Worm (Caenorhabditis elegans) whole organism, mixed stage, embryonic: Measurements from ENCODE around the gene F44G3.7.

ENCODE experiments used
- M03D4.4 ChIP-seq: sonication (generic microtip); optimal IDR thresholded peaks from 2 replicates; lab custom pipeline; 2017; ENCODE audit warnings: mild to moderate bottlenecking, missing genetic modification characterization, missing compliant biosample characterization
- bed-3 ChIP-seq: fragments of 200-800 bp; sonication (Bioruptor generic); optimal IDR thresholded peaks from 3 replicates; lab custom pipeline; 2018; ENCODE audit warnings: mild to moderate bottlenecking, missing genetic modification characterization, moderate library complexity, missing compliant biosample characterization
- blmp-1 ChIP-seq: fragments of 150-350 bp; optimal IDR thresholded peaks from 2 replicates; lab custom pipeline; 2014; ENCODE audit warnings: missing biosample characterization, missing genetic modification characterization
- ceh-39 ChIP-seq: fragments of 150-350 bp; optimal IDR thresholded peaks from 2 replicates; lab custom pipeline; 2014; ENCODE audit warnings: missing biosample characterization, missing genetic modification characterization
- ceh-83 ChIP-seq: fragments of 200-800 bp; sonication (Bioruptor generic); optimal IDR thresholded peaks from 2 replicates; lab custom pipeline; 2018; ENCODE audit warnings: mild to moderate bottlenecking, missing genetic modification characterization, missing compliant biosample characterization
- ces-1 ChIP-seq: fragments of 150-350 bp; optimal IDR thresholded peaks from 2 replicates; lab custom pipeline; 2014; ENCODE audit warnings: missing biosample characterization, missing genetic modification reagents, missing genetic modification characterization
- cnd-1 ChIP-seq: fragments of 200-800 bp; sonication (Bioruptor generic); optimal IDR thresholded peaks from 2 replicates; lab custom pipeline; 2018; ENCODE audit warnings: mild to moderate bottlenecking, missing genetic modification characterization, missing compliant biosample characterization
- drap-1 ChIP-seq: fragments of 200-800 bp; sonication (Bioruptor generic); optimal IDR thresholded peaks from 3 replicates; lab custom pipeline; 2018; ENCODE audit warnings: mild to moderate bottlenecking, missing genetic modification characterization, missing compliant biosample characterization
- elt-1 ChIP-seq: sonication (generic microtip); optimal IDR thresholded peaks from 2 replicates; lab custom pipeline; 2017; ENCODE audit warnings: missing genetic modification characterization, mild to moderate bottlenecking, missing compliant biosample characterization, antibody characterized with exemption, moderate library complexity, borderline replicate concordance; ENCODE audit not compliant: insufficient read depth
- elt-3 ChIP-seq: fragments of 150-350 bp; optimal IDR thresholded peaks from 2 replicates; lab custom pipeline; 2014; ENCODE audit warnings: missing biosample characterization, missing genetic modification characterization
- flh-1 ChIP-seq: fragments of 200-800 bp; sonication (Bioruptor generic); optimal IDR thresholded peaks from 2 replicates; lab custom pipeline; 2018; ENCODE audit warnings: mild to moderate bottlenecking, missing genetic modification characterization, moderate library complexity, missing compliant biosample characterization
- ham-2 ChIP-seq: fragments of 200-800 bp; sonication (Bioruptor generic); optimal IDR thresholded peaks from 2 replicates; lab custom pipeline; 2018; ENCODE audit warnings: mild to moderate bottlenecking, missing genetic modification characterization, missing compliant biosample characterization
- hlh-1 ChIP-seq: fragments of 150-350 bp; optimal IDR thresholded peaks from 2 replicates; lab custom pipeline; 2014; ENCODE audit warnings: missing biosample characterization, missing genetic modification reagents, missing genetic modification characterization
- lin-32 ChIP-seq: fragments of 200-800 bp; sonication (Bioruptor generic); optimal IDR thresholded peaks from 2 replicates; lab custom pipeline; 2018; ENCODE audit warnings: mild to moderate bottlenecking, missing genetic modification characterization, missing compliant biosample characterization
- lsy-2 ChIP-seq: fragments of 150-350 bp; optimal IDR thresholded peaks from 2 replicates; lab custom pipeline; 2014; ENCODE audit warnings: missing biosample characterization, missing genetic modification characterization
- mab-5 ChIP-seq: fragments of 150-350 bp; optimal IDR thresholded peaks from 2 replicates; lab custom pipeline; 2014; ENCODE audit warnings: missing biosample characterization, missing genetic modification characterization
- mep-1 ChIP-seq: fragments of 150-350 bp; optimal IDR thresholded peaks from 2 replicates; lab custom pipeline; 2017; ENCODE audit warnings: missing biosample characterization, missing genetic modification reagents, missing genetic modification characterization, inconsistent platforms
- mls-2 ChIP-seq: sonication (generic microtip); optimal IDR thresholded peaks from 2 replicates; lab custom pipeline; 2016; ENCODE audit warnings: mild to moderate bottlenecking, missing genetic modification characterization, moderate library complexity, missing compliant biosample characterization
- nhr-12 ChIP-seq: fragments of 150-350 bp; optimal IDR thresholded peaks from 2 replicates; lab custom pipeline; 2014; ENCODE audit warnings: missing biosample characterization, missing genetic modification characterization
- nhr-2 ChIP-seq: fragments of 150-350 bp; optimal IDR thresholded peaks from 2 replicates; lab custom pipeline; 2014; ENCODE audit warnings: missing biosample characterization, missing genetic modification characterization
- nhr-237 ChIP-seq: fragments of 150-350 bp; optimal IDR thresholded peaks from 2 replicates; lab custom pipeline; 2014; ENCODE audit warnings: missing biosample characterization, missing genetic modification characterization
- nhr-28 ChIP-seq: fragments of 150-350 bp; optimal IDR thresholded peaks from 2 replicates; lab custom pipeline; 2014; ENCODE audit warnings: missing biosample characterization, missing genetic modification characterization
- nhr-76 ChIP-seq: sonication (generic microtip); optimal IDR thresholded peaks from 2 replicates; lab custom pipeline; 2017; ENCODE audit warnings: missing biosample characterization, missing genetic modification characterization
- pha-4 ChIP-seq: fragments of 150-350 bp; optimal IDR thresholded peaks from 2 replicates; lab custom pipeline; 2018; ENCODE audit warnings: missing biosample characterization, missing genetic modification reagents, missing genetic modification characterization
- sem-2 ChIP-seq: fragments of 200-800 bp; sonication (Bioruptor generic); optimal IDR thresholded peaks from 2 replicates; lab custom pipeline; 2018; ENCODE audit warnings: mild to moderate bottlenecking, missing genetic modification characterization, missing compliant biosample characterization
- sptf-1 ChIP-seq: sonication (generic microtip); optimal IDR thresholded peaks from 2 replicates; lab custom pipeline; 2017; ENCODE audit warnings: mild to moderate bottlenecking, missing genetic modification characterization, moderate library complexity, missing compliant biosample characterization
- tbx-8 ChIP-seq: fragments of 200-800 bp; sonication (Bioruptor generic); optimal IDR thresholded peaks from 2 replicates; lab custom pipeline; 2018; ENCODE audit warnings: mild to moderate bottlenecking, missing genetic modification characterization, moderate library complexity, missing compliant biosample characterization
- unc-120 ChIP-seq: sonication (generic microtip); optimal IDR thresholded peaks from 2 replicates; lab custom pipeline; 2017; ENCODE audit warnings: missing genetic modification characterization, missing compliant biosample characterization; ENCODE audit not compliant: poor library complexity, severe bottlenecking
- unc-39 ChIP-seq: fragments of 150-350 bp; optimal IDR thresholded peaks from 2 replicates; lab custom pipeline; 2014; ENCODE audit warnings: missing biosample characterization, missing genetic modification characterization
- unc-62 ChIP-seq: fragments of 150-350 bp; optimal IDR thresholded peaks from 2 replicates; lab custom pipeline; 2014; ENCODE audit warnings: missing biosample characterization, missing genetic modification reagents, missing genetic modification characterization
- zip-8 ChIP-seq: fragments of 150-350 bp; optimal IDR thresholded peaks from 2 replicates; lab custom pipeline; 2014; ENCODE audit warnings: missing biosample characterization, missing genetic modification characterization

F44G3.7 gene

DNA sequence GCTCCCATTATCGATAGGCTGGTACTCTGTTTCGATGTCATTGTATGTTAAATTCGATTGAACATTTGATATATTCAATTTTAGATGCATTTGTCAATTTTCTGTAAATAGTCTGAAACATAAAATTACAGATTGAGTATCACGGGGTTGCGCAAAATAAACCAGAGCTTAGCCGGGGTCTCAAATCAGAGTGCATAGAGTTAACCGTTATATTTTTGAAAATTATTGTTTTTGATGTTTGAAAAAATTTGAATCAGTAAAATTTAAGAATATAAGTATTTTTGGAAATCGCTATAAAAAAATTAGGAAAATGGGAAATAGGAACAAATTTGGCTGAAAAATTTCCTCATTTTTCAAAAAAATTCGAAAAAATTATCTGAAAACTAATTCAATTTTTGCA, 22.7 kb upstream of the F44G3.7 start, which contains the start of gene F10A3.17:
TSS of gene F10A3.17 (minus strand) at position 101 of the 400 bp plus-strand sequence.
- TF ChIP-seq nhr-76 (tag; lab: Kevin White, UChicago) (no peak), lin-32 (GFP tag; lab: Kevin White, UChicago) (no peak), unc-62 (no peak), nhr-12 (tag; lab: Kevin White, UChicago) (no peak), M03D4.4 (tag; lab: Kevin White, UChicago) (no peak), ceh-39 (tag; lab: Kevin White, UChicago) (no peak), mab-5 (tag; lab: Kevin White, UChicago) (no peak), blmp-1 (tag; lab: Kevin White, UChicago) (no peak), flh-1 (GFP tag; lab: Kevin White, UChicago) (no peak), nhr-237 (no peak), zip-8 (tag; lab: Kevin White, UChicago) (no peak), pha-4 (tag; lab: Kevin White, UChicago) (no peak), cnd-1 (no peak), unc-120 (tag; lab: Kevin White, UChicago) (no peak), lsy-2 (tag; lab: Kevin White, UChicago) (no peak), mep-1 (tag; lab: Kevin White, UChicago) (no peak), drap-1 (GFP tag; lab: Kevin White, UChicago) (no peak), mls-2 (tag; lab: Kevin White, UChicago) (no peak), sptf-1 (no peak), hlh-1 (no peak)

DNA sequence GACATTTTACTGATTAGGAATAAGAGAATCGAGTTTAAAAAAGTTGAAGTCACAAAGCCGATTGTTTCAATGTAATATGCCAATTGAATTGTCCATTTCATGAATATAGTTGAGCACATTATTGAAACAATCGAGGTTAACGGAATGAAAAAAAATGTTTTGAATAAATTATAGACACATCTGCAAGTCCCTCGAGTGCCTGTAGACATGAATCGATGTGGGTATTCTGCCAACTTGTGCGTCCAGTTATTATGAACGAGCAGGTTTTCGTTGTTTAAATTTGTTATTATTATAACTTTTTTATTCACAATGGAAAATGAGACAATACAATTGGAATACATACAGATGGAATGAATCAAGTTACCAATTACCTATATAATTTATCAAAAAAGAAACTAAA, 21.4 kb upstream of the F44G3.7 start, which contains the start of gene str-99:
TSS of gene str-99 (minus strand) at position 101 of the 400 bp plus-strand sequence.
- TF ChIP-seq nhr-237 (no peak), sptf-1 (no peak), ceh-83 (GFP tag; lab: Kevin White, UChicago) (no peak), ces-1 (no peak), lin-32 (GFP tag; lab: Kevin White, UChicago) (no peak), nhr-28 (tag; lab: Kevin White, UChicago) (no peak), hlh-1 (no peak), cnd-1 (no peak), ham-2 (no peak), nhr-12 (tag; lab: Kevin White, UChicago) (no peak), unc-120 (tag; lab: Kevin White, UChicago) (no peak), mab-5 (tag; lab: Kevin White, UChicago) (no peak), flh-1 (GFP tag; lab: Kevin White, UChicago) (no peak), tbx-8 (GFP tag; lab: Kevin White, UChicago) (no peak), lsy-2 (tag; lab: Kevin White, UChicago) (no peak), sem-2 (GFP tag; lab: Kevin White, UChicago) (no peak), blmp-1 (tag; lab: Kevin White, UChicago) (no peak), zip-8 (tag; lab: Kevin White, UChicago) (no peak), bed-3 (GFP tag; lab: Kevin White, UChicago) (no peak), mep-1 (tag; lab: Kevin White, UChicago) (no peak)

DNA sequence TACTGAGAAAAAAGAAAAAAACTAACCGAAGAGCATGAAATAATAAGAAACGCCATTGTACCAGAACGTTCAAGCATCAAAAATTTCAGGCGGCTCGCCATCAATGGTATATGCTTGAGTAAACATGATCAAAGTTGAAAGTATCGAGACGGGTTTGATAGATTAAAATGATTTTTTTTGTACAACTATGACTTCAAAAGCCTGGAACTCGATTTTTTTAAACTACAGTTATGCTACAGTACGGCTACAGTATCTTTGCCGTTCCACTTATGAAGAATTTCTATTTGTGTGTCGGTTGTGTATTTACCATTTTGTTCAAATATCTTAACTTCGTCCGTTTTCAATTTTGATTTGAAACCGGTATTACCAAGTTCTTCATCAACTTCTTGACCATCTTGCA, 18.2 kb upstream of the F44G3.7 start, which contains the start of gene str-97:
TSS of gene str-97 (minus strand) at position 101 of the 400 bp plus-strand sequence.
- TF ChIP-seq cnd-1: no peak
- TF ChIP-seq drap-1 (GFP tag; lab: Kevin White, UChicago): no peak
- TF ChIP-seq, all 35 proteins: peak for 0

DNA sequence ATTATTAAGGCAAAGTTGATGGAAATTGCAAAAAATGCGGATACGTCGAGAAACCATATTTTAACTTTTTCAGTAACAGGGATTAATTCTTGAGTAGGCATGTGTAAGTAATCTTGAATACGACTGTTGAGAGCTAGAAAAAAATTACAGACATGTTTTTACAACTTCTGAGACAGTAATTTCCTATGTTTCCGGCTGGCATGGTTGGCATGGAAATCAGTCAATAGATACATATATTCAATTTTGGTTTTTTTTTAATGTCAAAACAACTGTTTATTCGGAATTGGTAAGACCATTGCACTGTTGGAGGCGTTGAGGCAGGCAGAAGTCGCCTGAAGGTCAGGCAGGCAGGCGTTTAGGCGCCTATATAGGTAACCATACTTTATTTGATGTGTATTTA, 16.4 kb upstream of the F44G3.7 start, which contains the start of gene str-254:
TSS of gene str-254 (minus strand) at position 101 of the 400 bp plus-strand sequence.
- no peak for TF ChIP-seq tbx-8 (GFP tag; lab: Kevin White, UChicago)
- no peak for TF ChIP-seq ceh-39 (tag; lab: Kevin White, UChicago)
- TF ChIP-seq sptf-1: no peak
- no peak for TF ChIP-seq M03D4.4 (tag; lab: Kevin White, UChicago)
- TF ChIP-seq sem-2 (GFP tag; lab: Kevin White, UChicago): no peak
- no peak for TF ChIP-seq mls-2 (tag; lab: Kevin White, UChicago)
- TF ChIP-seq drap-1 (GFP tag; lab: Kevin White, UChicago): no peak
- TF ChIP-seq mep-1 (tag; lab: Kevin White, UChicago): no peak
- no peak for TF ChIP-seq mab-5 (tag; lab: Kevin White, UChicago)
- TF ChIP-seq nhr-76 (tag; lab: Kevin White, UChicago): no peak
- TF ChIP-seq unc-120 (tag; lab: Kevin White, UChicago): no peak
- TF ChIP-seq ces-1: no peak
- TF ChIP-seq nhr-28 (tag; lab: Kevin White, UChicago): no peak
- no peak for TF ChIP-seq nhr-2 (tag; lab: Kevin White, UChicago)
- no peak for TF ChIP-seq unc-62
- TF ChIP-seq unc-39: no peak
- no peak for TF ChIP-seq blmp-1 (tag; lab: Kevin White, UChicago)
- TF ChIP-seq elt-3: no peak
- no peak for TF ChIP-seq ham-2
- no peak for TF ChIP-seq elt-1 (tag; lab: Kevin White, UChicago)
